In genomic region chrX:4702118-4702517, dm6 we compare ENCODE assay signal across 4 fruit fly cellular contexts.
TF ChIP-seq lines count a peak whose summit lies in the region.

Gene Pdha (plus strand): TSS chrX:4702284.

- TF ChIP-seq CTCF in whole organism, embryonic (GFP tag; optimal IDR thresholded peaks at IDR 0.05; lab: Kevin White, UChicago), result no peak

TF ChIP-seq in whole organism, adult, 20 proteins besides CTCF, POLR2A, EP300 and RAD21:
- TF ChIP-seq cic (GFP tag; optimal IDR thresholded peaks at IDR 0.05; lab: Kevin White, UChicago) (peak; percentile 59), Mnt (GFP tag; optimal IDR thresholded peaks at IDR 0.05; lab: Kevin White, UChicago) (peak; percentile 31), cnc (optimal IDR thresholded peaks at IDR 0.05; lab: Kevin White, UChicago) (no peak), kay (GFP tag; lab: Kevin White, UChicago; ENCODE audit: borderline replicate concordance) (peak; percentile 54), CG7045 (GFP tag; optimal IDR thresholded peaks at IDR 0.05; lab: Kevin White, UChicago) (no peak)

TF ChIP-seq in whole organism, embryonic, 481 proteins besides CTCF, POLR2A, EP300 and RAD21 (continues in another document):
- no peak for TF ChIP-seq ase (GFP tag; IDR thresholded peaks at IDR 0.05; lab: Robert Waterston, UW)
- TF ChIP-seq chif (GFP tag; optimal IDR thresholded peaks at IDR 0.05; lab: Kevin White, UChicago), result no peak
- TF ChIP-seq Dp (GFP tag; optimal IDR thresholded peaks at IDR 0.05; lab: Kevin White, UChicago), result peak; percentile 3
- no peak for TF ChIP-seq Sox102F (GFP tag; optimal IDR thresholded peaks at IDR 0.05; lab: Kevin White, UChicago)
- TF ChIP-seq caup (GFP tag; optimal IDR thresholded peaks at IDR 0.05; lab: Kevin White, UChicago; ENCODE audit: severe bottlenecking), result no peak
- TF ChIP-seq Hr3 (GFP tag; optimal IDR thresholded peaks at IDR 0.05; lab: Kevin White, UChicago), result no peak
- no peak for TF ChIP-seq CG2129 (GFP tag; IDR thresholded peaks at IDR 0.05; lab: Robert Waterston, UW; ENCODE audit: partially characterized antibody)
- no peak for TF ChIP-seq CG17829 (tag; optimal IDR thresholded peaks at IDR 0.05; lab: Kevin White, UChicago)
- TF ChIP-seq Sox100B (GFP tag; optimal IDR thresholded peaks at IDR 0.05; lab: Kevin White, UChicago), result no peak
- TF ChIP-seq bbx (GFP tag; IDR thresholded peaks at IDR 0.05; lab: Robert Waterston, UW; ENCODE audit: partially characterized antibody), result no peak
- peak; percentile 8; the same call in 1 of the 3 replicates for TF ChIP-seq CG34422 (GFP tag; IDR thresholded peaks at IDR 0.05; lab: Robert Waterston, UW)
- no peak for TF ChIP-seq Fer2 (tag; optimal IDR thresholded peaks at IDR 0.05; lab: Kevin White, UChicago)
- no peak for TF ChIP-seq CG9876 (GFP tag; optimal IDR thresholded peaks at IDR 0.05; lab: Kevin White, UChicago)
- TF ChIP-seq ab (GFP tag; optimal IDR thresholded peaks at IDR 0.05; lab: Kevin White, UChicago), result no peak
- TF ChIP-seq E2f2 (GFP tag; IDR thresholded peaks at IDR 0.05; lab: Robert Waterston, UW), result 0 out of 2 replicates have a peak, but pooled peaks have one; percentile 16
- peak; percentile 46 for TF ChIP-seq MESR4 (GFP tag; optimal IDR thresholded peaks at IDR 0.05; lab: Kevin White, UChicago)
- TF ChIP-seq lola (GFP tag; optimal IDR thresholded peaks at IDR 0.05; lab: Kevin White, UChicago), result no peak
- TF ChIP-seq slbo (GFP tag; IDR thresholded peaks at IDR 0.05; lab: Robert Waterston, UW), result peak; percentile 21; the same call in 1 of the 2 replicates
- TF ChIP-seq CG9797 (GFP tag; optimal IDR thresholded peaks at IDR 0.05; lab: Kevin White, UChicago), result peak; percentile 45
- TF ChIP-seq CG11723 (GFP tag; optimal IDR thresholded peaks at IDR 0.05; lab: Kevin White, UChicago), result no peak
- peak; percentile 18 for TF ChIP-seq HmgZ (tag; optimal IDR thresholded peaks at IDR 0.05; lab: Kevin White, UChicago)
- TF ChIP-seq CG18599 (GFP tag; optimal IDR thresholded peaks at IDR 0.05; lab: Kevin White, UChicago), result no peak
- no peak for TF ChIP-seq CG2889 (GFP tag; IDR thresholded peaks at IDR 0.05; lab: Robert Waterston, UW)
- no peak for TF ChIP-seq GATAe (GFP tag; conservative IDR thresholded peaks at IDR 0.05; lab: Robert Waterston, UW)
- peak; percentile 26 for TF ChIP-seq Med (GFP tag; lab: Kevin White, UChicago)
- no peak for TF ChIP-seq CG18764 (GFP tag; optimal IDR thresholded peaks at IDR 0.05; lab: Kevin White, UChicago)
- TF ChIP-seq Ada2b (GFP tag; IDR thresholded peaks at IDR 0.05; lab: Robert Waterston, UW), result no peak
- no peak for TF ChIP-seq CG15696 (tag; optimal IDR thresholded peaks at IDR 0.05; lab: Kevin White, UChicago)
- TF ChIP-seq row (GFP tag; IDR thresholded peaks at IDR 0.05; lab: Robert Waterston, UW), result no peak

TF ChIP-seq in whole organism, prepupa, 60 proteins besides CTCF, POLR2A, EP300 and RAD21:
- peak; percentile 24 for TF ChIP-seq vri (GFP tag; optimal IDR thresholded peaks at IDR 0.05; lab: Kevin White, UChicago)
- peak; percentile 30 for TF ChIP-seq svp (GFP tag; lab: Kevin White, UChicago)
- TF ChIP-seq eg (GFP tag; IDR thresholded peaks at IDR 0.05; lab: Robert Waterston, UW), result no peak
- TF ChIP-seq dsx (GFP tag; optimal IDR thresholded peaks at IDR 0.05; lab: Kevin White, UChicago; ENCODE audit: poor library complexity, severe bottlenecking), result peak; percentile 13

TF ChIP-seq in whole organism, wandering third instar larva, 38 proteins besides CTCF, POLR2A, EP300 and RAD21:
- TF ChIP-seq Vsx2 (GFP tag; optimal IDR thresholded peaks at IDR 0.05; lab: Kevin White, UChicago; ENCODE audit: partially characterized antibody) (peak; percentile 66), HLH106 (tag; optimal IDR thresholded peaks at IDR 0.05; lab: Kevin White, UChicago) (no peak), Jra (GFP tag; optimal IDR thresholded peaks at IDR 0.05; lab: Kevin White, UChicago) (no peak), h (GFP tag; optimal IDR thresholded peaks at IDR 0.05; lab: Kevin White, UChicago) (no peak), usp (GFP tag; optimal IDR thresholded peaks at IDR 0.05; lab: Kevin White, UChicago) (no peak)
TF ChIP-seq in whole organism, wandering third instar larva: peak in this region for 1.
